Fruit fly (Drosophila melanogaster): ENCODE results near the gene sofe.
A peak's percentile ranks its signal among the peaks of the same experiment; 100 is the strongest.

- TF ChIP-seq zen2 (GFP tag; IDR thresholded peaks at IDR 0.05; ENCODE audit: partially characterized antibody), result no peak
- TF ChIP-seq CG10366 (GFP tag; IDR thresholded peaks at IDR 0.05), result no peak
- no peak for TF ChIP-seq tio (GFP tag; optimal IDR thresholded peaks at IDR 0.05)
- TF ChIP-seq hkb (optimal IDR thresholded peaks at IDR 0.05), result no peak
- no peak for TF ChIP-seq hkb (GFP tag; IDR thresholded peaks at IDR 0.05)
- TF ChIP-seq chn (GFP tag; optimal IDR thresholded peaks at IDR 0.05), result no peak
- no peak for TF ChIP-seq btn (GFP tag; optimal IDR thresholded peaks at IDR 0.05)
- peak; percentile 17 for TF ChIP-seq phol (tag; optimal IDR thresholded peaks at IDR 0.05)
- no peak for TF ChIP-seq CG10431 (GFP tag; optimal IDR thresholded peaks at IDR 0.05)
- no peak for TF ChIP-seq CG2875 (GFP tag; optimal IDR thresholded peaks at IDR 0.05)
- no peak for TF ChIP-seq HmgZ (tag; optimal IDR thresholded peaks at IDR 0.05)
Observed at dm6 chrX:10882786-10883185, 25.6 kb upstream of the sofe start.
